Fruit fly (Drosophila melanogaster) whole organism, embryonic: ENCODE measurements around the gene CG2247.

Experiments
- Adf1 ChIP-seq: fragments of 200-800 bp; sonication (Bioruptor generic); IDR thresholded peaks from 2 replicates; pipeline ENCODE4 v1.3.6; 2022; ENCODE audit warnings: missing biosample characterization, missing genetic modification characterization
- B-H2 ChIP-seq: fragments of 200-800 bp; sonication (Bioruptor generic); optimal IDR thresholded peaks from 2 replicates; lab custom pipeline; 2018; ENCODE audit warnings: missing biosample characterization, mild to moderate bottlenecking, missing genetic modification characterization
- CG10654 ChIP-seq: fragments of 200-800 bp; sonication (Bioruptor generic); optimal IDR thresholded peaks from 2 replicates; lab custom pipeline; 2016; ENCODE audit warnings: missing biosample characterization, missing genetic modification characterization
- CG11093 ChIP-seq: fragments of 200-800 bp; sonication (Bioruptor generic); IDR thresholded peaks from 3 replicates; pipeline ENCODE4 v1.3.6; 2022; ENCODE audit warnings: missing biosample characterization, missing genetic modification characterization
- CG11398 ChIP-seq: fragments of 200-800 bp; sonication (Bioruptor generic); optimal IDR thresholded peaks from 2 replicates; lab custom pipeline; 2016; ENCODE audit warnings: missing biosample characterization, missing genetic modification characterization
- CG11504 ChIP-seq: fragments of 200-800 bp; sonication (Bioruptor generic); optimal IDR thresholded peaks from 3 replicates; lab custom pipeline; 2019; ENCODE audit warnings: missing biosample characterization, mild to moderate bottlenecking, missing genetic modification characterization, moderate library complexity
- CG12155 ChIP-seq: fragments of 200-800 bp; sonication (Bioruptor generic); optimal IDR thresholded peaks from 3 replicates; lab custom pipeline; 2016; ENCODE audit warnings: missing biosample characterization, missing genetic modification characterization
- CG12299 ChIP-seq: fragments of 200-800 bp; sonication (Bioruptor generic); optimal IDR thresholded peaks from 2 replicates; lab custom pipeline; 2018; ENCODE audit warnings: missing biosample characterization, mild to moderate bottlenecking, missing genetic modification characterization
- CG12659 ChIP-seq: fragments of 200-800 bp; sonication (Bioruptor generic); optimal IDR thresholded peaks from 3 replicates; lab custom pipeline; 2017; ENCODE audit warnings: mild to moderate bottlenecking, missing biosample characterization, missing genetic modification reagents, missing genetic modification characterization
- CG13775 ChIP-seq: fragments of 200-800 bp; sonication (Bioruptor generic); optimal IDR thresholded peaks from 3 replicates; lab custom pipeline; 2017; ENCODE audit warnings: missing biosample characterization, mild to moderate bottlenecking, missing genetic modification characterization
- CG14710 ChIP-seq: fragments of 200-800 bp; sonication (Bioruptor generic); optimal IDR thresholded peaks from 3 replicates; lab custom pipeline; 2019; ENCODE audit warnings: missing biosample characterization, mild to moderate bottlenecking, missing genetic modification characterization, moderate library complexity
- CG15514 ChIP-seq: fragments of 200-800 bp; sonication (Bioruptor generic); optimal IDR thresholded peaks from 3 replicates; lab custom pipeline; 2017; ENCODE audit warnings: missing biosample characterization, missing genetic modification characterization, mild to moderate bottlenecking, moderate library complexity, missing genetic modification reagents
- CG15696 ChIP-seq: fragments of 200-800 bp; sonication (Bioruptor generic); optimal IDR thresholded peaks from 2 replicates; lab custom pipeline; 2019; ENCODE audit warnings: missing biosample characterization, mild to moderate bottlenecking, missing genetic modification characterization, moderate library complexity
- CG18476 ChIP-seq: fragments of 200-800 bp; sonication (Bioruptor generic); optimal IDR thresholded peaks from 2 replicates; lab custom pipeline; 2016; ENCODE audit warnings: missing biosample characterization, mild to moderate bottlenecking, missing genetic modification characterization
- CG2116 ChIP-seq: fragments of 200-800 bp; sonication (Bioruptor generic); optimal IDR thresholded peaks from 3 replicates; lab custom pipeline; 2018; ENCODE audit warnings: missing biosample characterization, mild to moderate bottlenecking, missing genetic modification characterization
- CG2120 ChIP-seq: fragments of 200-800 bp; sonication (Bioruptor generic); optimal IDR thresholded peaks from 3 replicates; lab custom pipeline; 2016; ENCODE audit warnings: missing biosample characterization, missing genetic modification characterization
- CG2889 ChIP-seq: fragments of 200-800 bp; sonication (Bioruptor generic); IDR thresholded peaks from 3 replicates; pipeline ENCODE4 v1.3.6; 2022; ENCODE audit warnings: missing biosample characterization, missing genetic modification characterization
- CG3847 ChIP-seq: fragments of 200-800 bp; sonication (Bioruptor generic); IDR thresholded peaks from 2 replicates; pipeline ENCODE4 v1.3.6; 2022; ENCODE audit warnings: missing biosample characterization, missing genetic modification characterization
- CG4404 ChIP-seq: fragments of 200-800 bp; sonication (Bioruptor generic); IDR thresholded peaks from 2 replicates; pipeline ENCODE4 v1.3.6; 2022; ENCODE audit warnings: missing biosample characterization, missing genetic modification characterization
- CG7372 ChIP-seq: fragments of 200-800 bp; sonication (Bioruptor generic); IDR thresholded peaks from 2 replicates; pipeline ENCODE4 v1.3.6; 2022; ENCODE audit warnings: missing biosample characterization, missing genetic modification characterization
- CG8478 ChIP-seq: fragments of >200 bp; optimal IDR thresholded peaks from 2 replicates; lab custom pipeline; 2018
- CG9932 ChIP-seq: fragments of 200-800 bp; sonication (Bioruptor generic); IDR thresholded peaks from 2 replicates; pipeline ENCODE4 v1.3.6; 2022; ENCODE audit warnings: missing biosample characterization, missing genetic modification characterization
- CHES-1-like ChIP-seq: fragments of 200-800 bp; sonication (Bioruptor generic); optimal IDR thresholded peaks from 2 replicates; lab custom pipeline; 2016; ENCODE audit warnings: missing biosample characterization, missing genetic modification characterization
- Dip3 ChIP-seq: fragments of 200-800 bp; sonication (Bioruptor generic); optimal IDR thresholded peaks from 3 replicates; lab custom pipeline; 2016; ENCODE audit warnings: missing biosample characterization, missing genetic modification characterization
- Doc2 ChIP-seq: fragments of 200-800 bp; sonication (Bioruptor generic); IDR thresholded peaks from 2 replicates; pipeline ENCODE4 v1.3.6; 2022; ENCODE audit warnings: missing biosample characterization, missing genetic modification characterization
- Dp ChIP-seq: fragments of 200-800 bp; sonication (Bioruptor generic); optimal IDR thresholded peaks from 2 replicates; lab custom pipeline; 2018; ENCODE audit warnings: missing biosample characterization, mild to moderate bottlenecking, missing genetic modification characterization, moderate library complexity
- HLH3B ChIP-seq: fragments of 200-800 bp; sonication (Bioruptor generic); IDR thresholded peaks from 2 replicates; pipeline ENCODE4 v1.3.6; 2022; ENCODE audit warnings: missing biosample characterization, missing genetic modification characterization
- Hey ChIP-seq: fragments of 200-800 bp; sonication (Bioruptor generic); optimal IDR thresholded peaks from 3 replicates; lab custom pipeline; 2018; ENCODE audit warnings: missing biosample characterization, mild to moderate bottlenecking, missing genetic modification characterization
- Kr ChIP-seq: fragments of 200-800 bp; sonication (Bioruptor generic); optimal IDR thresholded peaks from 2 replicates; lab custom pipeline; 2017; ENCODE audit warnings: missing biosample characterization, mild to moderate bottlenecking, missing genetic modification characterization
- Pdp1 ChIP-seq, 2 experiments: fragments of 200-800 bp; sonication (Bioruptor generic); optimal IDR thresholded peaks; 3 replicates each; lab custom pipeline; 2016; ENCODE audit warnings: missing biosample characterization in 2 of 2, missing genetic modification characterization in 2 of 2, mild to moderate bottlenecking in 1 of 2, moderate library complexity in 1 of 2
- Ssrp ChIP-seq: fragments of 200-800 bp; sonication (Bioruptor generic); optimal IDR thresholded peaks from 2 replicates; lab custom pipeline; 2018; ENCODE audit warnings: missing biosample characterization, mild to moderate bottlenecking, missing genetic modification characterization, moderate library complexity
- Stat92E ChIP-seq, 3 experiments: fragments of >200 bp in 2 of 3; fragments of 200-800 bp in 1 of 3; sonication (Bioruptor generic) in 1 of 3; optimal IDR thresholded peaks; 2 replicates each; lab custom pipeline; 2017 to 2019; ENCODE audit warnings: missing biosample characterization in 3 of 3, missing genetic modification characterization in 3 of 3, mild to moderate bottlenecking in 1 of 3, moderate library complexity in 1 of 3
- ab ChIP-seq: fragments of 200-800 bp; sonication (Bioruptor generic); optimal IDR thresholded peaks from 2 replicates; lab custom pipeline; 2016; ENCODE audit warnings: missing biosample characterization, missing genetic modification characterization
- al ChIP-seq: fragments of 200-800 bp; sonication (Bioruptor generic); IDR thresholded peaks from 2 replicates; pipeline ENCODE4 v1.3.6; 2022; ENCODE audit warnings: missing biosample characterization, missing genetic modification characterization
- br ChIP-seq: fragments of >200 bp; optimal IDR thresholded peaks from 2 replicates; lab custom pipeline; 2017
- cg ChIP-seq: fragments of 200-800 bp; sonication (Bioruptor generic); optimal IDR thresholded peaks from 3 replicates; lab custom pipeline; 2019; ENCODE audit warnings: missing biosample characterization, mild to moderate bottlenecking, missing genetic modification characterization, moderate library complexity
- dmrt99B ChIP-seq: fragments of 200-800 bp; sonication (Bioruptor generic); optimal IDR thresholded peaks from 2 replicates; lab custom pipeline; 2018; ENCODE audit warnings: missing biosample characterization, mild to moderate bottlenecking, missing genetic modification characterization, moderate library complexity
- fd64A ChIP-seq: fragments of 200-800 bp; sonication (Bioruptor generic); optimal IDR thresholded peaks from 3 replicates; lab custom pipeline; 2018; ENCODE audit warnings: missing biosample characterization, mild to moderate bottlenecking, missing genetic modification characterization
- gcm ChIP-seq: fragments of 200-800 bp; sonication (Bioruptor generic); optimal IDR thresholded peaks from 2 replicates; lab custom pipeline; 2019; ENCODE audit warnings: missing biosample characterization, mild to moderate bottlenecking, missing genetic modification characterization, moderate library complexity
- ham ChIP-seq: fragments of 200-800 bp; sonication (Bioruptor generic); IDR thresholded peaks from 2 replicates; pipeline ENCODE4 v1.3.6; 2022; ENCODE audit warnings: missing biosample characterization, missing genetic modification characterization
- hkb ChIP-seq, 2 experiments: fragments of 200-800 bp in 1 of 2; fragments of >200 bp in 1 of 2; sonication (Bioruptor generic) in 1 of 2; IDR thresholded peaks in 1 of 2; optimal IDR thresholded peaks in 1 of 2; 2 replicates each; pipeline versions ENCODE4 v1.3.6 to Lab custom; 2017 to 2022; ENCODE audit warnings: missing biosample characterization in 1 of 2, missing genetic modification characterization in 1 of 2
- kni ChIP-seq: fragments of 200-800 bp; sonication (Bioruptor generic); optimal IDR thresholded peaks from 3 replicates; lab custom pipeline; 2017; ENCODE audit warnings: mild to moderate bottlenecking, missing biosample characterization, missing genetic modification reagents, missing genetic modification characterization
- pho ChIP-seq: fragments of 200-800 bp; sonication (Bioruptor generic); optimal IDR thresholded peaks from 2 replicates; lab custom pipeline; 2016; ENCODE audit warnings: missing biosample characterization, missing genetic modification characterization
- sc ChIP-seq, 3 experiments: fragments of >200 bp in 2 of 3; fragments of 200-800 bp in 1 of 3; sonication (Bioruptor generic) in 1 of 3; optimal IDR thresholded peaks; 2 replicates in 2 of 3; 3 replicates in 1 of 3; lab custom pipeline; 2017; ENCODE audit warnings: mild to moderate bottlenecking in 1 of 3, missing biosample characterization in 1 of 3, missing genetic modification characterization in 1 of 3, missing genetic modification reagents in 1 of 3
- sr ChIP-seq: fragments of 200-800 bp; sonication (Bioruptor generic); IDR thresholded peaks from 3 replicates; pipeline ENCODE4 v1.3.6; 2022; ENCODE audit warnings: missing biosample characterization, missing genetic modification characterization
- tap ChIP-seq: fragments of 200-800 bp; optimal IDR thresholded peaks from 3 replicates; lab custom pipeline; 2019; ENCODE audit warnings: missing biosample characterization, mild to moderate bottlenecking, missing genetic modification characterization, moderate library complexity
- wek ChIP-seq: fragments of 200-800 bp; sonication (Bioruptor generic); optimal IDR thresholded peaks from 3 replicates; lab custom pipeline; 2018; ENCODE audit warnings: missing biosample characterization, mild to moderate bottlenecking, missing genetic modification characterization, moderate library complexity

Gene CG2247

DNA sequence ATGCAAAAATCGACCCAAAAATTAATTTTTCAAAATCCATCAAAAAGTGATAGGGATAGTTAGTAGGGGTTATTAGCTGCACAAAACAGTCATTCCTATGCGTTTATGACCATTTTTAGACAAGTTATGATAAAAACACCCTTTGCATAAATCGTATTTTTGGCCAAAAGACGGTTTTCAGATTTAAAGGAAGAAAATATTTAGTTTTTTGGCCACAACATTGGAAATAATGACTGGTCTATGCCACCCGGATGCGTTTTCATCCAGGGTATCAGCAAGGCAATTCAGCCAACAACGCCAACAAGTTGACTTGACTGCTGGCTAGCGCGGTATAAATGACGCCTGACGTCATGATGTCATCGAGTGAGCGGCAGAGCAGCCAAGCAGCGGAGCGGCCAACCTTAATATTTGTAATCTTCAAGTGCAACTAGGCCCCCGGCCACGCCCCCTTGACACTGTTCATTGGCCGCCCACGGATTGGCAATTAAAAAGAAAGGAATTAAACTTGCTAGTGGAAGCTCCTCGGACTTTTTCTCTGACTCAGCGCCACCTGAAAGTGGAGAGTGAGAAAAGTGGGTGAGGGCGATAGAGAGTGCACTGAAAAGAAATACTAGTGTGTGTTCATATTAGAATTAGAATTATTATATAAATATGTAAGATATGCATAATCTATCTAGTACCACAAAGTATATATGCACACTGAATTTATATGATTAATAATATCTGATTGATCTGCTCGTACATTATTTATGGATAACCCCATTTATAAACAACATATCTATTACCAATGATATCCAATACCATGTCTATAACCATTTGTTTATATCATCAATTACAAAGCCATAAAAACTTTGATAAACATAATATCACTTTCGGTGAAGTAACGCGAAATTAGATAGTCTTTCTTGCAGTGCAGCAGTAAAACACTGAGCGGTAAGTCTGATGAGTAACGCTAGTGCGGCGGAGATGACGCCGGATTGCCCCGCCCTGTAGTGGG is 51.4 kb downstream of the CG2247 start (continued):
- TF ChIP-seq HLH3B (GFP tag; lab: Robert Waterston, UW), result peak; percentile 67
- peak; percentile 85 for TF ChIP-seq Ssrp (tag; lab: Kevin White, UChicago)
- 0 out of 2 replicates have a peak, but pooled peaks have one; percentile 17 for TF ChIP-seq CG4404 (GFP tag; lab: Robert Waterston, UW)
- no peak for TF ChIP-seq Stat92E (GFP tag; optimal IDR thresholded peaks at IDR 0.05; lab: Kevin White, UChicago)
- peak; percentile 66 for TF ChIP-seq CG10654 (GFP tag; lab: Kevin White, UChicago)
- peak; percentile 20 for TF ChIP-seq CHES-1-like (GFP tag; lab: Kevin White, UChicago)
- peak; percentile 70 for TF ChIP-seq CG3847 (GFP tag; lab: Robert Waterston, UW)
- TF ChIP-seq ab (GFP tag; lab: Kevin White, UChicago), result no peak
- peak; percentile 58 for TF ChIP-seq kni (GFP tag; lab: Kevin White, UChicago)
- TF ChIP-seq CG11093 (GFP tag; lab: Robert Waterston, UW), result peak; percentile 45; the same call in 1 of the 3 replicates
- no peak for TF ChIP-seq hkb (optimal IDR thresholded peaks at IDR 0.05; lab: Kevin White, UChicago)
- peak; percentile 55 for TF ChIP-seq hkb (GFP tag; IDR thresholded peaks at IDR 0.05; lab: Robert Waterston, UW)
- no peak for TF ChIP-seq cg
- peak; percentile 85 for TF ChIP-seq CG13775 (GFP tag; lab: Kevin White, UChicago)
- TF ChIP-seq CG11398 (GFP tag; lab: Kevin White, UChicago), result no peak
- peak; percentile 86 for TF ChIP-seq tap (tag; lab: Kevin White, UChicago)
- TF ChIP-seq Hey (tag; lab: Kevin White, UChicago), result no peak
- TF ChIP-seq CG12299 (tag; lab: Kevin White, UChicago), result peak; percentile 58
- TF ChIP-seq CG12659 (GFP tag; lab: Kevin White, UChicago), result peak; percentile 92
- no peak for TF ChIP-seq Dp (GFP tag; lab: Kevin White, UChicago)
- peak; percentile 76 for TF ChIP-seq CG15514
- TF ChIP-seq CG7372 (GFP tag; lab: Robert Waterston, UW), result peak; percentile 42
- peak; percentile 81 for TF ChIP-seq gcm
- 0 out of 2 replicates have a peak, but pooled peaks have one; percentile 15 for TF ChIP-seq ham (GFP tag; lab: Robert Waterston, UW)
- peak; percentile 23 for TF ChIP-seq wek (GFP tag; lab: Kevin White, UChicago)
- TF ChIP-seq sc (optimal IDR thresholded peaks at IDR 0.05; lab: Kevin White, UChicago), result no peak
- peak; percentile 69 for TF ChIP-seq sc (GFP tag; optimal IDR thresholded peaks at IDR 0.05; lab: Kevin White, UChicago)
- TF ChIP-seq br (lab: Kevin White, UChicago), result no peak
- TF ChIP-seq dmrt99B, result peak; percentile 94
- no peak for TF ChIP-seq Kr (GFP tag; lab: Kevin White, UChicago)
- no peak for TF ChIP-seq CG8478
- peak; percentile 54 for TF ChIP-seq CG2116 (GFP tag; lab: Kevin White, UChicago)
- peak; percentile 67 for TF ChIP-seq al (GFP tag; lab: Robert Waterston, UW)
- TF ChIP-seq CG18476 (GFP tag; lab: Kevin White, UChicago), result peak; percentile 8
- peak; percentile 55 for TF ChIP-seq B-H2 (GFP tag; lab: Kevin White, UChicago)
- TF ChIP-seq CG15696 (tag; lab: Kevin White, UChicago), result peak; percentile 49
- TF ChIP-seq Adf1 (GFP tag; lab: Robert Waterston, UW), result peak; percentile 71
- TF ChIP-seq Dip3, result peak; percentile 28
- peak; percentile 47 to 48 for TF ChIP-seq Pdp1 (GFP tag; optimal IDR thresholded peaks at IDR 0.05; lab: Kevin White, UChicago)
- TF ChIP-seq CG2889 (GFP tag; lab: Robert Waterston, UW), result peak; percentile 61; the same call in 2 of the 3 replicates
- peak; percentile 74 for TF ChIP-seq CG12155
- peak; percentile 78 for TF ChIP-seq CG2120 (GFP tag; lab: Kevin White, UChicago)
- TF ChIP-seq CG14710 (tag; lab: Kevin White, UChicago), result peak; percentile 68
- no peak for TF ChIP-seq Doc2
- TF ChIP-seq CG11504 (tag; lab: Kevin White, UChicago), result peak; percentile 94
- peak; percentile 68 for TF ChIP-seq CG9932
- no peak for TF ChIP-seq sr
- peak; percentile 6 for TF ChIP-seq fd64A (GFP tag; lab: Kevin White, UChicago)
- peak; percentile 26 for TF ChIP-seq pho
